Comparison of ENCODE assay signal across 2 fruit fly cellular contexts in the genomic region with DNA sequence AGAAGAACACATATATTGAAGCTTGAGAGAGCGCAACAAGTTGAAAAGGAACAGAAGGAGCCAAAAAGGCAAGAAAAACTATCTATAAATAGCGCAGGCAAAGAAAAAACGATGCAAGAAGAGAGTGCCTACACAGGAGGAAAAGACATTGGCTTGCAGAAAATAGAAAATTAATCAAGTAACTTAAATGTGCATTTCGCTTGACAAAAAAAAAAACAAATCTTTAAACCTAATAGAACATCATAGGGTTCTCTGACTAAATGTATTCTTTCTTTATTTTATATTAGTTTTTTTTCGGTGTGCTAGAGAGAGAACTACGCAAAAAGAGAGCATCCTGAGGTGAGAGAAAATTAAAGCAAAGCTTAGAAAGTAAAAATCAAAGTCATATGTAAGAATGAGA.
TF ChIP-seq lines count a peak whose summit lies in the region.

No protein-coding gene starts in this region.

TF ChIP-seq in whole organism, embryonic, 481 proteins besides CTCF, POLR2A, EP300 and RAD21 (continued from another document and continues in another):
- TF ChIP-seq B-H2 (GFP tag; optimal IDR thresholded peaks at IDR 0.05; lab: Kevin White, UChicago) (no peak), CG16815 (GFP tag; optimal IDR thresholded peaks at IDR 0.05; lab: Kevin White, UChicago) (peak; percentile 63), sim (GFP tag; IDR thresholded peaks at IDR 0.05; lab: Robert Waterston, UW) (0 out of 2 replicates have a peak, but pooled peaks have one; percentile 44), eve (GFP tag; optimal IDR thresholded peaks at IDR 0.05; lab: Kevin White, UChicago) (peak in 1 of 2 experiments; percentile 11), CG14860 (GFP tag; IDR thresholded peaks at IDR 0.05; lab: Robert Waterston, UW; ENCODE audit: partially characterized antibody) (no peak), phol (tag; optimal IDR thresholded peaks at IDR 0.05; lab: Kevin White, UChicago) (peak; percentile 60), kah (GFP tag; optimal IDR thresholded peaks at IDR 0.05; lab: Kevin White, UChicago) (no peak), oc (tag; optimal IDR thresholded peaks at IDR 0.05; lab: Kevin White, UChicago) (no peak), stwl (tag; optimal IDR thresholded peaks at IDR 0.05; lab: Kevin White, UChicago) (peak; percentile 2), CG14667 (GFP tag; IDR thresholded peaks at IDR 0.05; lab: Robert Waterston, UW) (peak; percentile 30; the same call in 1 of the 2 replicates), CG1602 (GFP tag; optimal IDR thresholded peaks at IDR 0.05; lab: Kevin White, UChicago) (peak; percentile 45), Oli (tag; optimal IDR thresholded peaks at IDR 0.05; lab: Kevin White, UChicago) (peak; percentile 53), CG2875 (GFP tag; optimal IDR thresholded peaks at IDR 0.05; lab: Kevin White, UChicago) (peak; percentile 8), Nf-YA (GFP tag; IDR thresholded peaks at IDR 0.05; lab: Robert Waterston, UW) (0 out of 2 replicates have a peak, but pooled peaks have one; percentile 30), salm (tag; optimal IDR thresholded peaks at IDR 0.05; lab: Kevin White, UChicago) (no peak), Mes4 (GFP tag; optimal IDR thresholded peaks at IDR 0.05; lab: Kevin White, UChicago) (peak; percentile 2), chm (GFP tag; IDR thresholded peaks at IDR 0.05; lab: Robert Waterston, UW) (peak; percentile 44; the same call in 1 of the 2 replicates), CG3065 (GFP tag; optimal IDR thresholded peaks at IDR 0.05; lab: Kevin White, UChicago) (no peak), Ssrp (tag; optimal IDR thresholded peaks at IDR 0.05; lab: Kevin White, UChicago) (peak; percentile 62), CG12391 (tag; optimal IDR thresholded peaks at IDR 0.05; lab: Kevin White, UChicago) (peak; percentile 68), slbo (GFP tag; IDR thresholded peaks at IDR 0.05; lab: Robert Waterston, UW) (no peak; the same call in 1 of the 2 replicates), Dek (tag; optimal IDR thresholded peaks at IDR 0.05; lab: Kevin White, UChicago) (no peak), CG10321 (GFP tag; IDR thresholded peaks at IDR 0.05; lab: Robert Waterston, UW) (no peak), ATbp (GFP tag; optimal IDR thresholded peaks at IDR 0.05; lab: Kevin White, UChicago) (peak; percentile 8), PHDP (tag; optimal IDR thresholded peaks at IDR 0.05; lab: Kevin White, UChicago) (peak; percentile 36), Hr51 (GFP tag; optimal IDR thresholded peaks at IDR 0.05; lab: Kevin White, UChicago) (peak in 1 of 2 experiments; percentile 23), toy (GFP tag; IDR thresholded peaks at IDR 0.05; lab: Robert Waterston, UW) (no peak), NfI (GFP tag; optimal IDR thresholded peaks at IDR 0.05; lab: Kevin White, UChicago) (peak; percentile 9), CG12942 (GFP tag; optimal IDR thresholded peaks at IDR 0.05; lab: Kevin White, UChicago) (peak; percentile 32), CG4360 (GFP tag; IDR thresholded peaks at IDR 0.05; lab: Robert Waterston, UW) (0 out of 2 replicates have a peak, but pooled peaks have one; percentile 42), CG11504 (tag; optimal IDR thresholded peaks at IDR 0.05; lab: Kevin White, UChicago) (peak; percentile 16), CG15073 (GFP tag; optimal IDR thresholded peaks at IDR 0.05; lab: Kevin White, UChicago) (no peak), twi (tag; optimal IDR thresholded peaks at IDR 0.05; lab: Kevin White, UChicago) (no peak), Sox102F (GFP tag; optimal IDR thresholded peaks at IDR 0.05; lab: Kevin White, UChicago) (peak; percentile 62), CG8924 (tag; optimal IDR thresholded peaks at IDR 0.05; lab: Kevin White, UChicago) (no peak), Ada2b (GFP tag; IDR thresholded peaks at IDR 0.05; lab: Robert Waterston, UW) (0 out of 2 replicates have a peak, but pooled peaks have one; percentile 25), cg (GFP tag; optimal IDR thresholded peaks at IDR 0.05; lab: Kevin White, UChicago) (no peak), nerfin-2 (GFP tag; IDR thresholded peaks at IDR 0.05; lab: Robert Waterston, UW; ENCODE audit: partially characterized antibody) (no peak), CG8388 (GFP tag; optimal IDR thresholded peaks at IDR 0.05; lab: Kevin White, UChicago) (peak; percentile 60), peb (GFP tag; IDR thresholded peaks at IDR 0.05; lab: Robert Waterston, UW) (peak; percentile 52; the same call in 1 of the 2 replicates), CG13287 (GFP tag; IDR thresholded peaks at IDR 0.05; lab: Robert Waterston, UW; ENCODE audit: partially characterized antibody) (no peak), CG7357 (GFP tag; IDR thresholded peaks at IDR 0.05; lab: Robert Waterston, UW) (no peak), CG2712 (tag; optimal IDR thresholded peaks at IDR 0.05; lab: Kevin White, UChicago) (peak; percentile 54), Taf1 (GFP tag; IDR thresholded peaks at IDR 0.05; lab: Robert Waterston, UW) (no peak), CG32767 (GFP tag; IDR thresholded peaks at IDR 0.05; lab: Robert Waterston, UW) (no peak), CG17328 (GFP tag; IDR thresholded peaks at IDR 0.05; lab: Robert Waterston, UW) (peak; percentile 77), ro (GFP tag; IDR thresholded peaks at IDR 0.05; lab: Robert Waterston, UW) (no peak), gcm2 (GFP tag; optimal IDR thresholded peaks at IDR 0.05; lab: Kevin White, UChicago) (no peak), H2.0 (GFP tag; IDR thresholded peaks at IDR 0.05; lab: Robert Waterston, UW) (0 out of 2 replicates have a peak, but pooled peaks have one; percentile 6), CG14050 (GFP tag; IDR thresholded peaks at IDR 0.05; lab: Robert Waterston, UW) (no peak), sens (GFP tag; lab: Kevin White, UChicago) (peak; percentile 95), CG3281 (GFP tag; optimal IDR thresholded peaks at IDR 0.05; lab: Kevin White, UChicago) (no peak), scrt (GFP tag; optimal IDR thresholded peaks at IDR 0.05; lab: Kevin White, UChicago) (no peak), CG8281 (tag; optimal IDR thresholded peaks at IDR 0.05; lab: Kevin White, UChicago) (no peak), CG8944 (GFP tag; optimal IDR thresholded peaks at IDR 0.05; lab: Kevin White, UChicago) (peak; percentile 48), Atf6 (GFP tag; IDR thresholded peaks at IDR 0.05; lab: Robert Waterston, UW) (no peak), ara (GFP tag; IDR thresholded peaks at IDR 0.05; lab: Robert Waterston, UW) (peak; percentile 64), klu (GFP tag; IDR thresholded peaks at IDR 0.05; lab: Robert Waterston, UW) (no peak), Aef1 (GFP tag; IDR thresholded peaks at IDR 0.05; lab: Robert Waterston, UW) (no peak), CG17612 (GFP tag; IDR thresholded peaks at IDR 0.05; lab: Robert Waterston, UW) (no peak), CG10366 (GFP tag; IDR thresholded peaks at IDR 0.05; lab: Robert Waterston, UW) (no peak; the same call in 1 of the 2 replicates), pfk (GFP tag; optimal IDR thresholded peaks at IDR 0.05; lab: Kevin White, UChicago) (no peak), CG13775 (GFP tag; optimal IDR thresholded peaks at IDR 0.05; lab: Kevin White, UChicago) (peak; percentile 6)

TF ChIP-seq in whole organism, prepupa, 60 proteins besides CTCF, POLR2A, EP300 and RAD21 (continued from another document):
- peak; percentile 96 for TF ChIP-seq CG32006 (GFP tag; optimal IDR thresholded peaks at IDR 0.05; lab: Kevin White, UChicago)
- no peak for TF ChIP-seq Blimp-1 (GFP tag; optimal IDR thresholded peaks at IDR 0.05; lab: Kevin White, UChicago)
- TF ChIP-seq CG6163 (GFP tag; IDR thresholded peaks at IDR 0.05; lab: Robert Waterston, UW), result peak; percentile 96
- TF ChIP-seq Smox (GFP tag; optimal IDR thresholded peaks at IDR 0.05; lab: Kevin White, UChicago), result no peak
- peak; percentile 94 for TF ChIP-seq Lpt (GFP tag; optimal IDR thresholded peaks at IDR 0.05; lab: Kevin White, UChicago)
- peak; percentile 88 for TF ChIP-seq fd59A (GFP tag; optimal IDR thresholded peaks at IDR 0.05; lab: Kevin White, UChicago)
- peak; percentile 86 for TF ChIP-seq CG1621 (tag; optimal IDR thresholded peaks at IDR 0.05; lab: Kevin White, UChicago)
- peak; percentile 10 for TF ChIP-seq CG31627 (GFP tag; optimal IDR thresholded peaks at IDR 0.05; lab: Kevin White, UChicago)
- peak; percentile 90 for TF ChIP-seq CG6276 (GFP tag; optimal IDR thresholded peaks at IDR 0.05; lab: Kevin White, UChicago)
- TF ChIP-seq CG11762 (GFP tag; optimal IDR thresholded peaks at IDR 0.05; lab: Kevin White, UChicago; ENCODE audit: insufficient read depth), result peak; percentile 86
- peak; percentile 30 for TF ChIP-seq lz (GFP tag; optimal IDR thresholded peaks at IDR 0.05; lab: Kevin White, UChicago)
- TF ChIP-seq CG7368 (GFP tag; optimal IDR thresholded peaks at IDR 0.05; lab: Kevin White, UChicago), result peak; percentile 68
- TF ChIP-seq topi (GFP tag; optimal IDR thresholded peaks at IDR 0.05; lab: Kevin White, UChicago), result peak; percentile 43
- no peak for TF ChIP-seq Hr38 (GFP tag; optimal IDR thresholded peaks at IDR 0.05; lab: Kevin White, UChicago)
- TF ChIP-seq CG15336 (GFP tag; IDR thresholded peaks at IDR 0.05; lab: Robert Waterston, UW), result peak; percentile 94
- TF ChIP-seq CG3032 (tag; optimal IDR thresholded peaks at IDR 0.05; lab: Kevin White, UChicago), result peak; percentile 89
- TF ChIP-seq CG6792 (GFP tag; optimal IDR thresholded peaks at IDR 0.05; lab: Kevin White, UChicago), result peak; percentile 79
- TF ChIP-seq Hr4 (GFP tag; optimal IDR thresholded peaks at IDR 0.05; lab: Kevin White, UChicago), result peak; percentile 87
- TF ChIP-seq fkh (GFP tag; optimal IDR thresholded peaks at IDR 0.05; lab: Kevin White, UChicago), result no peak
- TF ChIP-seq salr (GFP tag; optimal IDR thresholded peaks at IDR 0.05; lab: Kevin White, UChicago), result peak; percentile 81 to 94
- peak; percentile 97 for TF ChIP-seq CG8119 (GFP tag; IDR thresholded peaks at IDR 0.05; lab: Robert Waterston, UW)
- peak; percentile 88 for TF ChIP-seq CG4318 (GFP tag; optimal IDR thresholded peaks at IDR 0.05; lab: Kevin White, UChicago)
- peak; percentile 53 for TF ChIP-seq CG8319 (GFP tag; optimal IDR thresholded peaks at IDR 0.05; lab: Kevin White, UChicago)
- TF ChIP-seq CG11902 (GFP tag; optimal IDR thresholded peaks at IDR 0.05; lab: Kevin White, UChicago), result no peak
- TF ChIP-seq esn (GFP tag; optimal IDR thresholded peaks at IDR 0.05; lab: Kevin White, UChicago), result no peak
- TF ChIP-seq eg (GFP tag; IDR thresholded peaks at IDR 0.05; lab: Robert Waterston, UW), result peak; percentile 93
- peak; percentile 66 for TF ChIP-seq CG34406 (GFP tag; optimal IDR thresholded peaks at IDR 0.05; lab: Kevin White, UChicago)
- peak; percentile 91 for TF ChIP-seq CG6808 (GFP tag; optimal IDR thresholded peaks at IDR 0.05; lab: Kevin White, UChicago)
- TF ChIP-seq Eip78C (GFP tag; lab: Kevin White, UChicago), result peak; percentile 98
- TF ChIP-seq Eip93F (GFP tag; optimal IDR thresholded peaks at IDR 0.05; lab: Kevin White, UChicago), result no peak
- TF ChIP-seq vri (GFP tag; optimal IDR thresholded peaks at IDR 0.05; lab: Kevin White, UChicago), result no peak
- TF ChIP-seq CG16779 (tag; optimal IDR thresholded peaks at IDR 0.05; lab: Kevin White, UChicago), result peak; percentile 83
- peak; percentile 92 for TF ChIP-seq achi (GFP tag; optimal IDR thresholded peaks at IDR 0.05; lab: Kevin White, UChicago)
- peak; percentile 30 for TF ChIP-seq Sox15 (GFP tag; optimal IDR thresholded peaks at IDR 0.05; lab: Kevin White, UChicago)
- TF ChIP-seq Eip75B (GFP tag; optimal IDR thresholded peaks at IDR 0.05; lab: Kevin White, UChicago), result peak; percentile 92
- peak in 1 of 2 experiments; percentile 88 for TF ChIP-seq ss (GFP tag; optimal IDR thresholded peaks at IDR 0.05; lab: Kevin White, UChicago)
- peak; percentile 92 for TF ChIP-seq Sox14 (GFP tag; optimal IDR thresholded peaks at IDR 0.05; lab: Kevin White, UChicago)
- TF ChIP-seq acj6 (GFP tag; optimal IDR thresholded peaks at IDR 0.05; lab: Kevin White, UChicago), result peak; percentile 88
- TF ChIP-seq svp (GFP tag; lab: Kevin White, UChicago), result peak; percentile 50
